Fruit fly (Drosophila melanogaster) whole organism, wandering third instar larva: ENCODE data around the gene Ptp61F.

Experiments
- Abd-B ChIP-seq: fragments of >200 bp; optimal IDR thresholded peaks from 2 replicates; lab custom pipeline; 2017; ENCODE audit warnings: missing biosample characterization, missing genetic modification characterization
- CG32264 ChIP-seq: fragments of 200-800 bp; sonication (Bioruptor generic); optimal IDR thresholded peaks from 2 replicates; lab custom pipeline; 2016; ENCODE audit warnings: missing biosample characterization, missing genetic modification characterization
- CG9705 ChIP-seq: fragments of 200-800 bp; sonication (Bioruptor generic); optimal IDR thresholded peaks from 2 replicates; lab custom pipeline; 2018; ENCODE audit warnings: missing biosample characterization, mild to moderate bottlenecking, missing genetic modification characterization
- CrebA ChIP-seq: fragments of 200-800 bp; sonication (Bioruptor generic); optimal IDR thresholded peaks from 2 replicates; lab custom pipeline; 2016; ENCODE audit warnings: missing biosample characterization, mild to moderate bottlenecking, missing genetic modification characterization, borderline replicate concordance
- Dfd ChIP-seq: fragments of >200 bp; optimal IDR thresholded peaks from 2 replicates; lab custom pipeline; 2017; ENCODE audit warnings: missing biosample characterization, missing genetic modification characterization
- Dif ChIP-seq: fragments of 200-275, 200-300 bp; sonication (Bioruptor generic); optimal IDR thresholded peaks from 2 replicates; lab custom pipeline; 2018; ENCODE audit warnings: missing biosample characterization, missing genetic modification characterization; ENCODE audit not compliant: partially characterized antibody
- GATAd ChIP-seq: sonication (Bioruptor generic); optimal IDR thresholded peaks from 2 replicates; lab custom pipeline; 2016; ENCODE audit warnings: missing biosample characterization, missing genetic modification characterization
- HLH106 ChIP-seq: fragments of 200-800 bp; optimal IDR thresholded peaks from 3 replicates; lab custom pipeline; 2019; ENCODE audit warnings: missing biosample characterization, mild to moderate bottlenecking, missing genetic modification characterization, moderate library complexity
- Hnf4 ChIP-seq: fragments of 200-800 bp; sonication (Bioruptor generic); optimal IDR thresholded peaks from 2 replicates; lab custom pipeline; 2016; ENCODE audit warnings: missing biosample characterization, mild to moderate bottlenecking, missing genetic modification characterization
- Hr78 ChIP-seq: fragments of >200 bp; optimal IDR thresholded peaks from 2 replicates; lab custom pipeline; 2017; ENCODE audit warnings: missing biosample characterization, missing genetic modification characterization
- Hr83 ChIP-seq: fragments of 200-300 bp; sonication (Bioruptor generic); optimal IDR thresholded peaks from 2 replicates; lab custom pipeline; 2016; ENCODE audit warnings: missing biosample characterization, mild to moderate bottlenecking, missing genetic modification characterization, moderate library complexity; ENCODE audit not compliant: poor library complexity, severe bottlenecking
- Jra ChIP-seq: sonication (Bioruptor generic); optimal IDR thresholded peaks from 2 replicates; lab custom pipeline; 2016; ENCODE audit warnings: missing biosample characterization, missing genetic modification characterization
- Mio ChIP-seq: sonication (Bioruptor generic); optimal IDR thresholded peaks from 2 replicates; lab custom pipeline; 2016; ENCODE audit warnings: missing biosample characterization, missing genetic modification characterization
- Myc ChIP-seq: fragments of >200 bp; optimal IDR thresholded peaks from 2 replicates; lab custom pipeline; 2017
- N ChIP-seq: fragments of >200 bp; optimal IDR thresholded peaks from 2 replicates; lab custom pipeline; 2018; ENCODE audit warnings: missing biosample characterization, missing external identifiers, missing genetic modification characterization
- OdsH ChIP-seq: fragments of 200-800 bp; sonication (Bioruptor generic); optimal IDR thresholded peaks from 2 replicates; lab custom pipeline; 2016; ENCODE audit warnings: missing biosample characterization, mild to moderate bottlenecking, missing genetic modification characterization
- Rel ChIP-seq, 2 experiments: fragments of 200-800 bp; sonication (Bioruptor generic) in 1 of 2; optimal IDR thresholded peaks; 2 replicates in 1 of 2; 3 replicates in 1 of 2; lab custom pipeline; 2016 to 2019; ENCODE audit warnings: mild to moderate bottlenecking in 2 of 2, missing biosample characterization in 2 of 2, missing genetic modification characterization in 2 of 2, moderate library complexity in 1 of 2
- Sp1 ChIP-seq: fragments of 200-800 bp; sonication (Bioruptor generic); optimal IDR thresholded peaks from 3 replicates; lab custom pipeline; 2019; ENCODE audit warnings: missing biosample characterization, mild to moderate bottlenecking, missing genetic modification characterization, moderate library complexity
- Vsx2 ChIP-seq: fragments of 200-300, 225-300 bp; sonication (Bioruptor generic); optimal IDR thresholded peaks from 2 replicates; lab custom pipeline; 2018; ENCODE audit warnings: missing biosample characterization, missing genetic modification characterization; ENCODE audit not compliant: partially characterized antibody
- br ChIP-seq: fragments of 200-800 bp; sonication (Bioruptor generic); optimal IDR thresholded peaks from 2 replicates; lab custom pipeline; 2016; ENCODE audit warnings: missing biosample characterization, missing genetic modification characterization
- brk ChIP-seq: fragments of 200-800 bp; sonication (Bioruptor generic); optimal IDR thresholded peaks from 2 replicates; lab custom pipeline; 2016; ENCODE audit warnings: missing biosample characterization, mild to moderate bottlenecking, missing genetic modification characterization
- dl ChIP-seq, 2 experiments: fragments of 175-275, 200-275 bp in 1 of 2; fragments of 200-275 bp in 1 of 2; sonication (Bioruptor generic); optimal IDR thresholded peaks; lab custom pipeline; 2018; ENCODE audit warnings: mild to moderate bottlenecking in 2 of 2, missing biosample characterization in 2 of 2, missing genetic modification characterization in 2 of 2, moderate library complexity in 2 of 2; ENCODE audit not compliant: partially characterized antibody in 2 of 2, insufficient read depth in 1 of 2
- dmrt93B ChIP-seq: fragments of 200-800 bp; sonication (Bioruptor generic); optimal IDR thresholded peaks from 2 replicates; lab custom pipeline; 2018; ENCODE audit warnings: missing biosample characterization, mild to moderate bottlenecking, missing genetic modification characterization
- dsf ChIP-seq: sonication (Bioruptor generic); optimal IDR thresholded peaks from 2 replicates; lab custom pipeline; 2016; ENCODE audit warnings: missing biosample characterization, missing genetic modification characterization, borderline replicate concordance
- ey ChIP-seq: fragments of 200-800 bp; sonication (Bioruptor generic); optimal IDR thresholded peaks from 2 replicates; lab custom pipeline; 2016; ENCODE audit warnings: missing biosample characterization, missing genetic modification characterization
- foxo ChIP-seq, 2 experiments: fragments of 200-800 bp; sonication (Bioruptor generic); optimal IDR thresholded peaks; 2 replicates in 1 of 2; 3 replicates in 1 of 2; lab custom pipeline; 2016 to 2017; ENCODE audit warnings: missing biosample characterization in 2 of 2, missing genetic modification characterization in 2 of 2
- fru ChIP-seq: fragments of 200-800 bp; sonication (Bioruptor generic); optimal IDR thresholded peaks from 3 replicates; lab custom pipeline; 2016; ENCODE audit warnings: missing biosample characterization, mild to moderate bottlenecking, missing genetic modification characterization
- h ChIP-seq: fragments of 200-800 bp; sonication (Bioruptor generic); optimal IDR thresholded peaks from 3 replicates; lab custom pipeline; 2016; ENCODE audit warnings: missing biosample characterization, mild to moderate bottlenecking, missing genetic modification characterization
- jim ChIP-seq: fragments of 175-275, 200-325 bp; sonication (Bioruptor generic); optimal IDR thresholded peaks from 2 replicates; lab custom pipeline; 2016; ENCODE audit warnings: missing biosample characterization, mild to moderate bottlenecking, missing genetic modification characterization
- lola ChIP-seq: fragments of >200 bp; optimal IDR thresholded peaks from 2 replicates; lab custom pipeline; 2017; ENCODE audit warnings: missing biosample characterization, missing genetic modification characterization
- pan ChIP-seq: fragments of >200 bp; optimal IDR thresholded peaks from 2 replicates; lab custom pipeline; 2017
- psq ChIP-seq: fragments of 200-800 bp; sonication (Bioruptor generic); optimal IDR thresholded peaks from 3 replicates; lab custom pipeline; 2017; ENCODE audit warnings: missing biosample characterization, mild to moderate bottlenecking, missing genetic modification characterization, moderate library complexity
- rgr ChIP-seq: fragments of 200-800 bp; sonication (Bioruptor generic); optimal IDR thresholded peaks from 3 replicates; lab custom pipeline; 2016; ENCODE audit warnings: missing biosample characterization, mild to moderate bottlenecking, missing genetic modification characterization
- sage ChIP-seq: fragments of 200-800 bp; sonication (Bioruptor generic); optimal IDR thresholded peaks from 2 replicates; lab custom pipeline; 2016; ENCODE audit warnings: missing biosample characterization, mild to moderate bottlenecking, missing genetic modification characterization
- sv ChIP-seq: fragments of 200-800 bp; sonication (Bioruptor generic); optimal IDR thresholded peaks from 3 replicates; lab custom pipeline; 2016; ENCODE audit warnings: missing biosample characterization, missing genetic modification characterization
- tai ChIP-seq: sonication (Bioruptor generic); optimal IDR thresholded peaks from 2 replicates; lab custom pipeline; 2016; ENCODE audit warnings: missing biosample characterization, missing genetic modification characterization
- usp ChIP-seq: fragments of >200 bp; optimal IDR thresholded peaks from 2 replicates; lab custom pipeline; 2017; ENCODE audit warnings: missing biosample characterization, missing genetic modification characterization
- woc ChIP-seq: sonication (Bioruptor generic); optimal IDR thresholded peaks from 2 replicates; lab custom pipeline; 2016; ENCODE audit warnings: missing biosample characterization, mild to moderate bottlenecking, missing genetic modification characterization

Ptp61F gene

DNA sequence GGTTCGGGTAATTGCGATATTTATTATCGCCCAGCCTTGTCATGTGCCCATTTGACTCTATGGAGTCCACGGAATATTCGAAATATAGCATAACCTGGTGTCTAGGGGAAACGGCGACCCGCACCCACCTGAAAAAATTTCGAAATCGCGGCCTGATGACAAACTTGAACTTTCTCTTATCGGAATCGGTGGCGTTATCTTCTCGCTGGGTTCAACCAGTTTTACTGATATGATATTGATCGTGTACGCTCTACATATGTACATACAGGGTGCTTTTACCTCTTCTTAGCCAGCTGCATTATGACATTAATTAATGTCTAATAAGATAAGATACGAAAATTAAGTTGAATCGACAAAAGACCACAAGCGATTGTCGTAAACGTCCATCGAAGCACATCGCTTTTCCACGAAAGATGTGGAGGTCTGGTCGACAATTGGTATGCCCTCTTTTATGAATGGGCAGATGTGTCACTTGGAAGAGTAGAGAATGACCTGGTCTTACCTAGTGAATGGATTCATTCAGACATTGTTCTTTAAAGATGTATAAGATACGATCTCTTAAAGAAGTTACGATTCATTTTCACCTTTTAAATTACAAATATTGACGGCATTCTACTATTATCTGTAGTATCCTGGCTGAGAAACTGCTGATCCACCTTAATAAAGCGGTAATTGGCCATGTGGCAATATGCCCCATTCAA lies 154.7 kb downstream of the Ptp61F start:
- TF ChIP-seq br (GFP tag; lab: Kevin White, UChicago): peak; percentile 20
- TF ChIP-seq brk: no peak
- TF ChIP-seq ey (GFP tag; lab: Kevin White, UChicago): peak; percentile 52
- TF ChIP-seq rgr (GFP tag; lab: Kevin White, UChicago): peak; percentile 19
- TF ChIP-seq Hr78 (GFP tag; lab: Kevin White, UChicago): peak; percentile 5
- peak; percentile 30 for TF ChIP-seq fru (GFP tag; lab: Kevin White, UChicago)
- no peak for TF ChIP-seq Abd-B (GFP tag; lab: Kevin White, UChicago)
- TF ChIP-seq dmrt93B: no peak
- TF ChIP-seq HLH106 (tag; lab: Kevin White, UChicago): peak; percentile 6
- TF ChIP-seq h (GFP tag; lab: Kevin White, UChicago): peak; percentile 39
- TF ChIP-seq CG9705 (GFP tag; lab: Kevin White, UChicago): no peak
- peak in 1 of 2 experiments; percentile 55 for TF ChIP-seq foxo (GFP tag; optimal IDR thresholded peaks at IDR 0.05; lab: Kevin White, UChicago)

- peak; percentile 97 for TF ChIP-seq rgr (GFP tag; lab: Kevin White, UChicago)
- no peak for TF ChIP-seq N (GFP tag; lab: Kevin White, UChicago)
- TF ChIP-seq h (GFP tag; lab: Kevin White, UChicago): peak; percentile 98
- no peak for TF ChIP-seq pan
- TF ChIP-seq Dif: peak; percentile 38
- TF ChIP-seq foxo (GFP tag; optimal IDR thresholded peaks at IDR 0.05; lab: Kevin White, UChicago): peak; percentile 93 to 98
- TF ChIP-seq fru (GFP tag; lab: Kevin White, UChicago): peak; percentile 98
- TF ChIP-seq dl (GFP tag; optimal IDR thresholded peaks at IDR 0.05; lab: Kevin White, UChicago; ENCODE audit: insufficient read depth in 1 of 2, partially characterized antibody in 2 of 2): no peak
- TF ChIP-seq dsf: peak; percentile 88
- TF ChIP-seq jim (GFP tag; lab: Kevin White, UChicago): no peak
- TF ChIP-seq sage (GFP tag; lab: Kevin White, UChicago): no peak
- peak; percentile 94 for TF ChIP-seq CG32264 (GFP tag; lab: Kevin White, UChicago)
- TF ChIP-seq Jra (GFP tag; lab: Kevin White, UChicago): peak; percentile 94
- TF ChIP-seq GATAd: peak; percentile 76
- peak; percentile 97 for TF ChIP-seq Sp1
- TF ChIP-seq br (GFP tag; lab: Kevin White, UChicago): peak; percentile 98
- TF ChIP-seq Vsx2: no peak
- TF ChIP-seq HLH106 (tag; lab: Kevin White, UChicago): peak; percentile 96
- TF ChIP-seq Hr78 (GFP tag; lab: Kevin White, UChicago): no peak
- TF ChIP-seq psq (GFP tag; lab: Kevin White, UChicago): peak; percentile 96
- TF ChIP-seq lola (GFP tag; lab: Kevin White, UChicago): no peak
- no peak for TF ChIP-seq Abd-B (GFP tag; lab: Kevin White, UChicago)
- TF ChIP-seq Dfd (GFP tag; lab: Kevin White, UChicago): no peak
- TF ChIP-seq ey (GFP tag; lab: Kevin White, UChicago): peak; percentile 98
- TF ChIP-seq Mio (GFP tag; lab: Kevin White, UChicago): peak; percentile 77
- TF ChIP-seq Hnf4: peak; percentile 97
- TF ChIP-seq sv (GFP tag; lab: Kevin White, UChicago): peak; percentile 49
- no peak for TF ChIP-seq Myc
- no peak for TF ChIP-seq CrebA (GFP tag; lab: Kevin White, UChicago)
- no peak for TF ChIP-seq brk
- TF ChIP-seq dmrt93B: peak; percentile 92
- TF ChIP-seq Hr83 (GFP tag; lab: Kevin White, UChicago): peak; percentile 83
- no peak for TF ChIP-seq tai
- no peak for TF ChIP-seq usp (GFP tag; lab: Kevin White, UChicago)
- TF ChIP-seq OdsH: peak; percentile 97
- peak; percentile 95 for TF ChIP-seq Rel (GFP tag; optimal IDR thresholded peaks at IDR 0.05; lab: Kevin White, UChicago)
- peak; percentile 79 for TF ChIP-seq Rel (tag; optimal IDR thresholded peaks at IDR 0.05; lab: Kevin White, UChicago)
- peak; percentile 97 for TF ChIP-seq woc (GFP tag; lab: Kevin White, UChicago)
- peak; percentile 86 for TF ChIP-seq CG9705 (GFP tag; lab: Kevin White, UChicago)
Measured at dm6 chr3L:1319097-1319725, 155.8 kb downstream of the Ptp61F start.
